Worm (Caenorhabditis elegans): ENCODE measurements around the gene flp-2.

flp-2 gene

ce11 chrX:10078089-10078488 lies 17.0 kb downstream of the flp-2 start:
- no peak for TF ChIP-seq unc-62 (GFP tag; optimal IDR thresholded peaks at IDR 0.05)

- no peak for TF ChIP-seq unc-62 (GFP tag; optimal IDR thresholded peaks at IDR 0.05)
Measured at ce11 chrX:10077297-10077696, 17.7 kb downstream of the flp-2 start, which contains the start of gene col-176. Gene col-176, plus strand, starts transcription at chrX:10077597.

ce11 chrX:10076334-10076733 lies 18.7 kb downstream of the flp-2 start:
- no peak for TF ChIP-seq unc-62 (GFP tag; optimal IDR thresholded peaks at IDR 0.05)

- no peak for TF ChIP-seq unc-62 (GFP tag; optimal IDR thresholded peaks at IDR 0.05)
Measured at ce11 chrX:10074988-10075387, 20.1 kb downstream of the flp-2 start, which contains the start of gene dao-4. Gene dao-4, plus strand, starts transcription at chrX:10075288.

- TF ChIP-seq unc-62 (GFP tag; optimal IDR thresholded peaks at IDR 0.05): no peak
Measured at ce11 chrX:10074233-10074632, 20.8 kb downstream of the flp-2 start, which contains the start of gene ZC373.5. Gene ZC373.5, minus strand, starts transcription at chrX:10074391.

ce11 chrX:10069692-10070091 lies 25.4 kb downstream of the flp-2 start, which contains the start of gene mlck-1:
Gene mlck-1, minus strand, starts transcription at chrX:10069792.
- TF ChIP-seq unc-62 (GFP tag; optimal IDR thresholded peaks at IDR 0.05): no peak

- TF ChIP-seq unc-62 (GFP tag; optimal IDR thresholded peaks at IDR 0.05): no peak
Measured at ce11 chrX:10068468-10068867, 26.6 kb downstream of the flp-2 start.

ce11 chrX:10060475-10061011 lies 34.5 kb downstream of the flp-2 start, which contains the start of gene ZC373.3:
Gene ZC373.3, plus strand, starts transcription at chrX:10060525.
- no peak for TF ChIP-seq unc-62 (GFP tag; optimal IDR thresholded peaks at IDR 0.05)

ce11 chrX:10058332-10058731 lies 36.7 kb downstream of the flp-2 start, which contains the start of gene ZC373.2:
Gene ZC373.2, minus strand, starts transcription at chrX:10058432.
- no peak for TF ChIP-seq unc-62 (GFP tag; optimal IDR thresholded peaks at IDR 0.05)

ce11 chrX:10054410-10054800 lies 40.6 kb downstream of the flp-2 start:
- TF ChIP-seq unc-62 (GFP tag; optimal IDR thresholded peaks at IDR 0.05): no peak

- no peak for TF ChIP-seq unc-62 (GFP tag; optimal IDR thresholded peaks at IDR 0.05)
Measured at ce11 chrX:10053742-10054409, 41.2 kb downstream of the flp-2 start, which contains the start of gene cbs-1. Gene cbs-1, plus strand, starts transcription at chrX:10054275.

- TF ChIP-seq unc-62 (GFP tag; optimal IDR thresholded peaks at IDR 0.05): no peak
Measured at ce11 chrX:10051625-10052024, 43.4 kb downstream of the flp-2 start.

ce11 chrX:10049160-10049559 lies 45.9 kb downstream of the flp-2 start, which contains the start of gene gnrr-3:
Gene gnrr-3, plus strand, starts transcription at chrX:10049460.
- TF ChIP-seq unc-62 (GFP tag; optimal IDR thresholded peaks at IDR 0.05): no peak

ce11 chrX:10047325-10047724 lies 47.7 kb downstream of the flp-2 start, which contains the start of gene ZC374.2:
Gene ZC374.2, minus strand, starts transcription at chrX:10047425.
- TF ChIP-seq unc-62 (GFP tag; optimal IDR thresholded peaks at IDR 0.05): no peak

ce11 chrX:10044473-10044872 lies 50.6 kb downstream of the flp-2 start:
- TF ChIP-seq unc-62 (GFP tag; optimal IDR thresholded peaks at IDR 0.05): no peak
